Worm (Caenorhabditis elegans) whole organism, mixed stage, embryonic: ENCODE measurements around the gene C18E9.7.

Experiments used
- M03D4.4 ChIP-seq: sonication (generic microtip); optimal IDR thresholded peaks from 2 replicates; lab custom pipeline; 2017; ENCODE audit warnings: mild to moderate bottlenecking, missing genetic modification characterization, missing compliant biosample characterization
- bed-3 ChIP-seq: fragments of 200-800 bp; sonication (Bioruptor generic); optimal IDR thresholded peaks from 3 replicates; lab custom pipeline; 2018; ENCODE audit warnings: mild to moderate bottlenecking, missing genetic modification characterization, moderate library complexity, missing compliant biosample characterization
- ceh-39 ChIP-seq: fragments of 150-350 bp; optimal IDR thresholded peaks from 2 replicates; lab custom pipeline; 2014; ENCODE audit warnings: missing biosample characterization, missing genetic modification characterization
- ceh-43 ChIP-seq: fragments of 200-800 bp; sonication (Bioruptor generic); optimal IDR thresholded peaks from 2 replicates; lab custom pipeline; 2018; ENCODE audit warnings: mild to moderate bottlenecking, missing genetic modification characterization, moderate library complexity, missing compliant biosample characterization
- ces-1 ChIP-seq: fragments of 150-350 bp; optimal IDR thresholded peaks from 2 replicates; lab custom pipeline; 2014; ENCODE audit warnings: missing biosample characterization, missing genetic modification reagents, missing genetic modification characterization
- cnd-1 ChIP-seq: fragments of 200-800 bp; sonication (Bioruptor generic); optimal IDR thresholded peaks from 2 replicates; lab custom pipeline; 2018; ENCODE audit warnings: mild to moderate bottlenecking, missing genetic modification characterization, missing compliant biosample characterization
- drap-1 ChIP-seq: fragments of 200-800 bp; sonication (Bioruptor generic); optimal IDR thresholded peaks from 3 replicates; lab custom pipeline; 2018; ENCODE audit warnings: mild to moderate bottlenecking, missing genetic modification characterization, missing compliant biosample characterization
- elt-1 ChIP-seq: sonication (generic microtip); optimal IDR thresholded peaks from 2 replicates; lab custom pipeline; 2017; ENCODE audit warnings: missing genetic modification characterization, mild to moderate bottlenecking, missing compliant biosample characterization, antibody characterized with exemption, moderate library complexity, borderline replicate concordance; ENCODE audit not compliant: insufficient read depth
- elt-3 ChIP-seq: fragments of 150-350 bp; optimal IDR thresholded peaks from 2 replicates; lab custom pipeline; 2014; ENCODE audit warnings: missing biosample characterization, missing genetic modification characterization
- flh-1 ChIP-seq: fragments of 200-800 bp; sonication (Bioruptor generic); optimal IDR thresholded peaks from 2 replicates; lab custom pipeline; 2018; ENCODE audit warnings: mild to moderate bottlenecking, missing genetic modification characterization, moderate library complexity, missing compliant biosample characterization
- ham-2 ChIP-seq: fragments of 200-800 bp; sonication (Bioruptor generic); optimal IDR thresholded peaks from 2 replicates; lab custom pipeline; 2018; ENCODE audit warnings: mild to moderate bottlenecking, missing genetic modification characterization, missing compliant biosample characterization
- hlh-1 ChIP-seq: fragments of 150-350 bp; optimal IDR thresholded peaks from 2 replicates; lab custom pipeline; 2014; ENCODE audit warnings: missing biosample characterization, missing genetic modification reagents, missing genetic modification characterization
- lin-32 ChIP-seq: fragments of 200-800 bp; sonication (Bioruptor generic); optimal IDR thresholded peaks from 2 replicates; lab custom pipeline; 2018; ENCODE audit warnings: mild to moderate bottlenecking, missing genetic modification characterization, missing compliant biosample characterization
- lsy-2 ChIP-seq: fragments of 150-350 bp; optimal IDR thresholded peaks from 2 replicates; lab custom pipeline; 2014; ENCODE audit warnings: missing biosample characterization, missing genetic modification characterization
- mab-5 ChIP-seq: fragments of 150-350 bp; optimal IDR thresholded peaks from 2 replicates; lab custom pipeline; 2014; ENCODE audit warnings: missing biosample characterization, missing genetic modification characterization
- nhr-12 ChIP-seq: fragments of 150-350 bp; optimal IDR thresholded peaks from 2 replicates; lab custom pipeline; 2014; ENCODE audit warnings: missing biosample characterization, missing genetic modification characterization
- nhr-2 ChIP-seq: fragments of 150-350 bp; optimal IDR thresholded peaks from 2 replicates; lab custom pipeline; 2014; ENCODE audit warnings: missing biosample characterization, missing genetic modification characterization
- nhr-237 ChIP-seq: fragments of 150-350 bp; optimal IDR thresholded peaks from 2 replicates; lab custom pipeline; 2014; ENCODE audit warnings: missing biosample characterization, missing genetic modification characterization
- nhr-28 ChIP-seq: fragments of 150-350 bp; optimal IDR thresholded peaks from 2 replicates; lab custom pipeline; 2014; ENCODE audit warnings: missing biosample characterization, missing genetic modification characterization
- nhr-76 ChIP-seq: sonication (generic microtip); optimal IDR thresholded peaks from 2 replicates; lab custom pipeline; 2017; ENCODE audit warnings: missing biosample characterization, missing genetic modification characterization
- pha-4 ChIP-seq: fragments of 150-350 bp; optimal IDR thresholded peaks from 2 replicates; lab custom pipeline; 2018; ENCODE audit warnings: missing biosample characterization, missing genetic modification reagents, missing genetic modification characterization
- sem-2 ChIP-seq: fragments of 200-800 bp; sonication (Bioruptor generic); optimal IDR thresholded peaks from 2 replicates; lab custom pipeline; 2018; ENCODE audit warnings: mild to moderate bottlenecking, missing genetic modification characterization, missing compliant biosample characterization
- sptf-1 ChIP-seq: sonication (generic microtip); optimal IDR thresholded peaks from 2 replicates; lab custom pipeline; 2017; ENCODE audit warnings: mild to moderate bottlenecking, missing genetic modification characterization, moderate library complexity, missing compliant biosample characterization
- tbx-8 ChIP-seq: fragments of 200-800 bp; sonication (Bioruptor generic); optimal IDR thresholded peaks from 2 replicates; lab custom pipeline; 2018; ENCODE audit warnings: mild to moderate bottlenecking, missing genetic modification characterization, moderate library complexity, missing compliant biosample characterization
- unc-120 ChIP-seq: sonication (generic microtip); optimal IDR thresholded peaks from 2 replicates; lab custom pipeline; 2017; ENCODE audit warnings: missing genetic modification characterization, missing compliant biosample characterization; ENCODE audit not compliant: poor library complexity, severe bottlenecking
- unc-39 ChIP-seq: fragments of 150-350 bp; optimal IDR thresholded peaks from 2 replicates; lab custom pipeline; 2014; ENCODE audit warnings: missing biosample characterization, missing genetic modification characterization
- zip-8 ChIP-seq: fragments of 150-350 bp; optimal IDR thresholded peaks from 2 replicates; lab custom pipeline; 2014; ENCODE audit warnings: missing biosample characterization, missing genetic modification characterization
- ztf-11 ChIP-seq: fragments of 150-350 bp; optimal IDR thresholded peaks from 2 replicates; lab custom pipeline; 2014; ENCODE audit warnings: missing biosample characterization, missing genetic modification characterization

C18E9.7 gene

ce11 chrII:8933693-8934432 is 48.7 kb downstream of the C18E9.7 start, which contains the start of gene T21B10.3:
Gene T21B10.3, plus strand, starts transcription at chrII:8934382.
- TF ChIP-seq elt-1 (tag; lab: Kevin White, UChicago) = no peak
- no peak for TF ChIP-seq hlh-1
- TF ChIP-seq mab-5 (tag; lab: Kevin White, UChicago) = no peak
- no peak for TF ChIP-seq elt-3 (tag; lab: Kevin White, UChicago)
- TF ChIP-seq unc-39 = no peak
- no peak for TF ChIP-seq nhr-12

- TF ChIP-seq nhr-28 (tag; lab: Kevin White, UChicago) = no peak
- no peak for TF ChIP-seq lin-32 (GFP tag; lab: Kevin White, UChicago)
- no peak for TF ChIP-seq pha-4 (tag; lab: Kevin White, UChicago)
These were observed 50.2 kb downstream of the C18E9.7 start for ce11 chrII:8932392-8932791.

- no peak for TF ChIP-seq lsy-2 (tag; lab: Kevin White, UChicago)
- no peak for TF ChIP-seq hlh-1
- TF ChIP-seq ceh-39 (tag; lab: Kevin White, UChicago) = no peak
- no peak for TF ChIP-seq nhr-237 (tag; lab: Kevin White, UChicago)
- no peak for TF ChIP-seq flh-1 (GFP tag; lab: Kevin White, UChicago)
- TF ChIP-seq sptf-1 (tag; lab: Kevin White, UChicago) = no peak
These were observed 51.0 kb downstream of the C18E9.7 start for ce11 chrII:8931405-8932149.

- TF ChIP-seq sem-2 (GFP tag; lab: Kevin White, UChicago) (no peak), ces-1 (no peak), bed-3 (no peak), tbx-8 (GFP tag; lab: Kevin White, UChicago) (no peak), nhr-2 (tag; lab: Kevin White, UChicago) (no peak), nhr-76 (no peak), hlh-1 (no peak), ceh-43 (GFP tag; lab: Kevin White, UChicago) (no peak), lsy-2 (tag; lab: Kevin White, UChicago) (no peak), nhr-237 (tag; lab: Kevin White, UChicago) (no peak), elt-1 (tag; lab: Kevin White, UChicago) (no peak), sptf-1 (tag; lab: Kevin White, UChicago) (no peak), cnd-1 (tag; lab: Kevin White, UChicago) (no peak), M03D4.4 (tag; lab: Kevin White, UChicago) (no peak), drap-1 (GFP tag; lab: Kevin White, UChicago) (no peak), nhr-12 (no peak), ztf-11 (no peak)
These were observed 51.8 kb downstream of the C18E9.7 start, which contains the start of gene enol-1 for ce11 chrII:8930763-8931162. Gene enol-1, plus strand, starts transcription at chrII:8930997.

- TF ChIP-seq nhr-28 (tag; lab: Kevin White, UChicago) (no peak), ces-1 (no peak), pha-4 (tag; lab: Kevin White, UChicago) (no peak), nhr-12 (no peak), cnd-1 (tag; lab: Kevin White, UChicago) (no peak), zip-8 (tag; lab: Kevin White, UChicago) (no peak), bed-3 (no peak), ceh-39 (tag; lab: Kevin White, UChicago) (no peak), lin-32 (GFP tag; lab: Kevin White, UChicago) (no peak), ham-2 (GFP tag; lab: Kevin White, UChicago) (no peak), drap-1 (GFP tag; lab: Kevin White, UChicago) (no peak), unc-39 (no peak), hlh-1 (no peak), unc-120 (tag; lab: Kevin White, UChicago) (no peak)
These were observed 52.8 kb downstream of the C18E9.7 start, which contains the start of gene mrpl-50 for ce11 chrII:8929771-8930170. Gene mrpl-50, plus strand, starts transcription at chrII:8929841.
